Fruit fly (Drosophila melanogaster) whole organism, embryonic: Measurements from ENCODE around the gene CG3984.

ENCODE experiments used
- CG11085 ChIP-seq: fragments of 200-800 bp; sonication (Bioruptor generic); IDR thresholded peaks from 2 replicates; pipeline ENCODE4 v1.3.6; 2022; ENCODE audit warnings: missing biosample characterization, missing genetic modification characterization
- CG11696 ChIP-seq: fragments of 200-800 bp; sonication (Bioruptor generic); IDR thresholded peaks from 2 replicates; pipeline ENCODE4 v1.3.6; 2022; ENCODE audit warnings: missing biosample characterization, missing genetic modification characterization
- CG12104 ChIP-seq: fragments of 200-800 bp; sonication (Bioruptor generic); optimal IDR thresholded peaks from 3 replicates; lab custom pipeline; 2016; ENCODE audit warnings: missing biosample characterization, missing genetic modification characterization
- CG13287 ChIP-seq: fragments of 200-800 bp; sonication (Bioruptor generic); IDR thresholded peaks from 2 replicates; pipeline ENCODE4 v1.3.6; 2022; ENCODE audit warnings: missing biosample characterization, missing genetic modification characterization; ENCODE audit not compliant: partially characterized antibody
- CG13775 ChIP-seq: fragments of 200-800 bp; sonication (Bioruptor generic); optimal IDR thresholded peaks from 3 replicates; lab custom pipeline; 2017; ENCODE audit warnings: missing biosample characterization, mild to moderate bottlenecking, missing genetic modification characterization
- CG15514 ChIP-seq: fragments of 200-800 bp; sonication (Bioruptor generic); optimal IDR thresholded peaks from 3 replicates; lab custom pipeline; 2017; ENCODE audit warnings: missing biosample characterization, missing genetic modification characterization, mild to moderate bottlenecking, moderate library complexity, missing genetic modification reagents
- CG15601 ChIP-seq: fragments of 200-800 bp; sonication (Bioruptor generic); optimal IDR thresholded peaks from 3 replicates; lab custom pipeline; 2019; ENCODE audit warnings: missing biosample characterization, mild to moderate bottlenecking, missing genetic modification characterization, moderate library complexity
- CG15696 ChIP-seq: fragments of 200-800 bp; sonication (Bioruptor generic); optimal IDR thresholded peaks from 2 replicates; lab custom pipeline; 2019; ENCODE audit warnings: missing biosample characterization, mild to moderate bottlenecking, missing genetic modification characterization, moderate library complexity
- CG17359 ChIP-seq: fragments of 200-800 bp; sonication (Bioruptor generic); optimal IDR thresholded peaks from 3 replicates; lab custom pipeline; 2018; ENCODE audit warnings: missing biosample characterization, mild to moderate bottlenecking, missing genetic modification characterization, moderate library complexity
- CG2116 ChIP-seq: fragments of 200-800 bp; sonication (Bioruptor generic); optimal IDR thresholded peaks from 3 replicates; lab custom pipeline; 2018; ENCODE audit warnings: missing biosample characterization, mild to moderate bottlenecking, missing genetic modification characterization
- CG2875 ChIP-seq: fragments of 200-800 bp; sonication (Bioruptor generic); optimal IDR thresholded peaks from 2 replicates; lab custom pipeline; 2017; ENCODE audit warnings: missing biosample characterization, mild to moderate bottlenecking, missing genetic modification characterization, missing genetic modification reagents
- CG3726 ChIP-seq: fragments of 200-800 bp; sonication (Bioruptor generic); IDR thresholded peaks from 3 replicates; pipeline ENCODE4, ENCODE4 v1.3.6; 2022; ENCODE audit warnings: missing biosample characterization, missing genetic modification characterization
- CG3838 ChIP-seq: fragments of 200-800 bp; sonication (Bioruptor generic); optimal IDR thresholded peaks from 3 replicates; lab custom pipeline; 2016; ENCODE audit warnings: missing biosample characterization, missing genetic modification characterization
- CG43689 ChIP-seq: fragments of 200-800 bp; sonication (Bioruptor generic); IDR thresholded peaks from 2 replicates; pipeline ENCODE4 v1.3.6; 2022; ENCODE audit warnings: missing biosample characterization, missing genetic modification characterization
- CG4707 ChIP-seq: fragments of 200-800 bp; sonication (Bioruptor generic); optimal IDR thresholded peaks from 2 replicates; lab custom pipeline; 2018; ENCODE audit warnings: missing biosample characterization, mild to moderate bottlenecking, missing genetic modification characterization, moderate library complexity
- CG5953 ChIP-seq: fragments of 200-800 bp; sonication (Bioruptor generic); IDR thresholded peaks from 2 replicates; pipeline ENCODE4 v1.3.6; 2022; ENCODE audit warnings: missing biosample characterization, missing genetic modification characterization
- CG6683 ChIP-seq: fragments of 200-800 bp; sonication (Bioruptor generic); optimal IDR thresholded peaks from 2 replicates; lab custom pipeline; 2017; ENCODE audit warnings: missing biosample characterization, mild to moderate bottlenecking, missing genetic modification characterization, missing genetic modification reagents
- CG7372 ChIP-seq: fragments of 200-800 bp; sonication (Bioruptor generic); IDR thresholded peaks from 2 replicates; pipeline ENCODE4 v1.3.6; 2022; ENCODE audit warnings: missing biosample characterization, missing genetic modification characterization
- CG7963 ChIP-seq: fragments of 200-800 bp; sonication (Bioruptor generic); IDR thresholded peaks from 3 replicates; pipeline ENCODE4 v1.3.6; 2022; ENCODE audit warnings: missing biosample characterization, missing genetic modification characterization; ENCODE audit not compliant: partially characterized antibody
- CG8089 ChIP-seq: fragments of 200-800 bp; sonication (Bioruptor generic); optimal IDR thresholded peaks from 3 replicates; lab custom pipeline; 2016; ENCODE audit warnings: missing biosample characterization, missing genetic modification characterization
- Camta ChIP-seq: fragments of 200-800 bp; sonication (Bioruptor generic); optimal IDR thresholded peaks from 2 replicates; lab custom pipeline; 2016; ENCODE audit warnings: missing biosample characterization, missing genetic modification characterization
- D19B ChIP-seq: fragments of 200-800 bp; sonication (Bioruptor generic); optimal IDR thresholded peaks from 2 replicates; lab custom pipeline; 2017; ENCODE audit warnings: missing biosample characterization, mild to moderate bottlenecking, missing genetic modification characterization
- Gug ChIP-seq: fragments of 200-800 bp; sonication (Bioruptor generic); IDR thresholded peaks from 4 replicates; pipeline ENCODE4 v1.3.6; 2022; ENCODE audit warnings: missing biosample characterization, missing genetic modification characterization
- H2.0 ChIP-seq: fragments of 200-800 bp; sonication (Bioruptor generic); IDR thresholded peaks from 2 replicates; pipeline ENCODE4 v1.3.6; 2022; ENCODE audit warnings: missing biosample characterization, missing genetic modification characterization
- Hey ChIP-seq: fragments of 200-800 bp; sonication (Bioruptor generic); optimal IDR thresholded peaks from 3 replicates; lab custom pipeline; 2018; ENCODE audit warnings: missing biosample characterization, mild to moderate bottlenecking, missing genetic modification characterization
- Hmr ChIP-seq: fragments of 200-800 bp; sonication (Bioruptor generic); optimal IDR thresholded peaks from 3 replicates; lab custom pipeline; 2017; ENCODE audit warnings: mild to moderate bottlenecking, missing biosample characterization, missing genetic modification reagents, missing genetic modification characterization
- Hmx ChIP-seq: fragments of 200-800 bp; sonication (Bioruptor generic); optimal IDR thresholded peaks from 2 replicates; lab custom pipeline; 2016; ENCODE audit warnings: missing biosample characterization, missing genetic modification characterization
- Hr3 ChIP-seq: fragments of 200-800 bp; sonication (Bioruptor generic); optimal IDR thresholded peaks from 3 replicates; lab custom pipeline; 2016; ENCODE audit warnings: missing biosample characterization, missing genetic modification characterization
- NC2α ChIP-seq: fragments of 200-800 bp; sonication (Bioruptor generic); optimal IDR thresholded peaks from 2 replicates; lab custom pipeline; 2016; ENCODE audit warnings: missing biosample characterization, missing genetic modification characterization
- NfI ChIP-seq: fragments of 200-800 bp; sonication (Bioruptor generic); optimal IDR thresholded peaks from 3 replicates; lab custom pipeline; 2018; ENCODE audit warnings: missing biosample characterization, mild to moderate bottlenecking, missing genetic modification characterization, moderate library complexity
- Six4 ChIP-seq: fragments of 200-800 bp; sonication (Bioruptor generic); optimal IDR thresholded peaks from 2 replicates; lab custom pipeline; 2016; ENCODE audit warnings: missing biosample characterization, missing genetic modification characterization
- Sry-δ ChIP-seq: fragments of 200-800 bp; sonication (Bioruptor generic); optimal IDR thresholded peaks from 2 replicates; lab custom pipeline; 2016; ENCODE audit warnings: missing biosample characterization, missing genetic modification characterization
- ac ChIP-seq: fragments of 200-800 bp; sonication (Bioruptor generic); optimal IDR thresholded peaks from 3 replicates; lab custom pipeline; 2017; ENCODE audit warnings: missing biosample characterization, mild to moderate bottlenecking, missing genetic modification characterization
- amos ChIP-seq: fragments of 200-800 bp; sonication (Bioruptor generic); IDR thresholded peaks from 2 replicates; pipeline ENCODE4 v1.3.6; 2022; ENCODE audit warnings: missing biosample characterization, missing genetic modification characterization; ENCODE audit not compliant: partially characterized antibody
- ase ChIP-seq: fragments of 200-800 bp; sonication (Bioruptor generic); IDR thresholded peaks from 3 replicates; pipeline ENCODE4 v1.3.6; 2022; ENCODE audit warnings: missing biosample characterization, missing genetic modification characterization
- bab2 ChIP-seq: fragments of 200-800 bp; sonication (Bioruptor generic); optimal IDR thresholded peaks from 2 replicates; lab custom pipeline; 2016; ENCODE audit warnings: missing biosample characterization, missing genetic modification characterization
- ci ChIP-seq: fragments of 200-800 bp; sonication (Bioruptor generic); IDR thresholded peaks from 3 replicates; pipeline ENCODE4 v1.3.6; 2022; ENCODE audit warnings: missing biosample characterization, missing genetic modification characterization
- disco-r ChIP-seq: fragments of 200-800 bp; sonication (Bioruptor generic); optimal IDR thresholded peaks from 2 replicates; lab custom pipeline; 2016; ENCODE audit warnings: missing biosample characterization, missing genetic modification characterization
- ems ChIP-seq: fragments of 200-800 bp; sonication (Bioruptor generic); optimal IDR thresholded peaks from 3 replicates; lab custom pipeline; 2016; ENCODE audit warnings: missing biosample characterization, missing genetic modification characterization
- exex ChIP-seq: fragments of 200-800 bp; sonication (Bioruptor generic); optimal IDR thresholded peaks from 4 replicates; lab custom pipeline; 2018; ENCODE audit warnings: missing biosample characterization, mild to moderate bottlenecking, missing genetic modification characterization, moderate library complexity
- fd102C ChIP-seq: fragments of 200-800 bp; sonication (Bioruptor generic); optimal IDR thresholded peaks from 2 replicates; lab custom pipeline; 2018; ENCODE audit warnings: missing biosample characterization, mild to moderate bottlenecking, missing genetic modification characterization, moderate library complexity
- grn ChIP-seq: fragments of 200-800 bp; sonication (Bioruptor generic); optimal IDR thresholded peaks from 3 replicates; lab custom pipeline; 2017; ENCODE audit warnings: missing biosample characterization, missing genetic modification characterization
- gt ChIP-seq: fragments of 200-800 bp; sonication (Bioruptor generic); IDR thresholded peaks from 2 replicates; pipeline ENCODE4 v1.3.6; 2022; ENCODE audit warnings: missing biosample characterization, missing genetic modification characterization
- insv ChIP-seq, 2 experiments: fragments of 200-800 bp; sonication (Bioruptor generic); optimal IDR thresholded peaks; 3 replicates each; lab custom pipeline; 2016 to 2018; ENCODE audit warnings: missing biosample characterization in 2 of 2, missing genetic modification characterization in 2 of 2
- jumu ChIP-seq: fragments of 200-800 bp; sonication (Bioruptor generic); optimal IDR thresholded peaks from 3 replicates; lab custom pipeline; 2016; ENCODE audit warnings: missing biosample characterization, missing genetic modification characterization
- klu ChIP-seq: fragments of 200-800 bp; sonication (Bioruptor generic); IDR thresholded peaks from 2 replicates; pipeline ENCODE4 v1.3.6; 2022; ENCODE audit warnings: missing biosample characterization, missing genetic modification characterization
- org-1 ChIP-seq: fragments of 200-800 bp; sonication (Bioruptor generic); optimal IDR thresholded peaks from 2 replicates; lab custom pipeline; 2017; ENCODE audit warnings: missing biosample characterization, missing genetic modification characterization
- otp ChIP-seq: fragments of 200-800 bp; sonication (Bioruptor generic); IDR thresholded peaks from 3 replicates; pipeline ENCODE4, ENCODE4 v1.3.6; 2022; ENCODE audit warnings: missing biosample characterization, missing genetic modification characterization
- pnt ChIP-seq: fragments of 200-800 bp; sonication (Bioruptor generic); optimal IDR thresholded peaks from 3 replicates; lab custom pipeline; 2016; ENCODE audit warnings: missing biosample characterization, missing genetic modification characterization
- tgo ChIP-seq: fragments of 200-800 bp; sonication (Bioruptor generic); IDR thresholded peaks from 3 replicates; pipeline ENCODE4 v1.3.6; 2022; ENCODE audit warnings: missing biosample characterization, missing genetic modification characterization
- wor ChIP-seq: fragments of 200-800 bp; sonication (Bioruptor generic); IDR thresholded peaks from 2 replicates; pipeline ENCODE4 v1.3.6; 2022; ENCODE audit warnings: missing biosample characterization, missing genetic modification characterization

Gene CG3984

DNA sequence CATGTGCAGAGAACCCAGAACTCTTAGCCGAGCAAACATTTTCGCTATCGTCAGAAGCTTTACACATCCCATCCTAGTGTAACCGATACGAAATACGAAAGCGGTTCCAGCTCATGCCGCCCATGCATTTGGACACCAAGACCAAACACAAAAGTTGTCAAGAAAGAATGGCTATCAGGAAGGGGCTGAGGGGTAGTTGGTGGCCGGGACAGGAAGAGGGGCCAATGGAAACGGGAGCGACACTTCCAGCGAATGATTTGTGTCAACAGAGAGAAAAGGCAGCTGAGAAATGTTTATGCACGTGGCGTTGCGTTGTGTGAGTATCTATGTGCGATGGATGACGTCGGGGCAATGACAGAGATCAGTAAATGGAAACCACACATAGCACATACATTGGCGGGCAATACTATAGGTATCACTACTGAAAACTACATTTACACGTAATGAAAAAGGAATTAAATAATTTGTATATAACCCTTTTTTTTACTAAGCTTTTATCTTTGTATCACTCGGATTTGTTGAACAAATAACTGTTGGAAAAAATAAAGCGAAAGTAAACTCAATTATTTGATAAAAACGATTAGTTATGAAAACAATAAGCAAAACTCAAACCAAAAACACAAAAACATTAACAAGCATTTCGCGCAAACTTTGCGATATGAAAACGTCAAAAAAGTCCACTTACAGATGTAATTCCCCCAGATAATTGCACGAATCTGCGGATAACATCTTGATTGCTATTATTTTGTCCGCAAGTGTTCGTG is 22.3 kb upstream of the CG3984 start (continued):
- TF ChIP-seq D19B (GFP tag; lab: Kevin White, UChicago) (no peak), tgo (GFP tag; lab: Robert Waterston, UW) (no peak), CG11085 (no peak), klu (no peak), CG8089 (GFP tag; lab: Kevin White, UChicago) (no peak), jumu (no peak), CG15601 (peak; percentile 27), CG13287 (no peak), CG7372 (GFP tag; lab: Robert Waterston, UW) (no peak), Hmx (GFP tag; lab: Kevin White, UChicago) (no peak), org-1 (GFP tag; lab: Kevin White, UChicago) (no peak), CG3838 (GFP tag; lab: Kevin White, UChicago) (no peak), ase (GFP tag; lab: Robert Waterston, UW) (no peak), pnt (no peak), ems (GFP tag; lab: Kevin White, UChicago) (no peak), CG3726 (GFP tag; lab: Robert Waterston, UW) (no peak), Hey (tag; lab: Kevin White, UChicago) (no peak), CG15514 (GFP tag; lab: Kevin White, UChicago) (no peak), Hr3 (GFP tag; lab: Kevin White, UChicago) (no peak), grn (no peak), bab2 (GFP tag; lab: Kevin White, UChicago) (no peak), fd102C (GFP tag; lab: Kevin White, UChicago) (no peak), Gug (GFP tag; lab: Robert Waterston, UW) (no peak), CG15696 (no peak), CG43689 (GFP tag; lab: Robert Waterston, UW) (no peak), CG2875 (GFP tag; lab: Kevin White, UChicago) (no peak), NC2α (GFP tag; lab: Kevin White, UChicago) (no peak), amos (GFP tag; lab: Robert Waterston, UW) (no peak), exex (tag; lab: Kevin White, UChicago) (no peak), otp (no peak), CG13775 (GFP tag; lab: Kevin White, UChicago) (peak; percentile 19), gt (GFP tag; lab: Robert Waterston, UW) (no peak), ci (GFP tag; lab: Robert Waterston, UW) (no peak), insv (GFP tag; optimal IDR thresholded peaks at IDR 0.05; lab: Kevin White, UChicago) (no peak), Hmr (no peak), CG6683 (GFP tag; lab: Kevin White, UChicago) (no peak), CG5953 (GFP tag; lab: Robert Waterston, UW) (no peak), CG7963 (GFP tag; lab: Robert Waterston, UW) (no peak), disco-r (no peak), CG17359 (tag; lab: Kevin White, UChicago) (peak; percentile 41), Sry-δ (GFP tag; lab: Kevin White, UChicago) (no peak), Camta (GFP tag; lab: Kevin White, UChicago) (peak; percentile 29), CG4707 (GFP tag; lab: Kevin White, UChicago) (no peak), wor (GFP tag; lab: Robert Waterston, UW) (no peak), H2.0 (no peak), CG12104 (GFP tag; lab: Kevin White, UChicago) (peak; percentile 30), ac (no peak), Six4 (GFP tag; lab: Kevin White, UChicago) (peak; percentile 18), CG2116 (no peak), CG11696 (no peak), NfI (GFP tag; lab: Kevin White, UChicago) (no peak)
